Fruit fly (Drosophila melanogaster): ENCODE results near the gene CG9636.
A peak's percentile ranks its signal among the peaks of the same experiment; 100 is the strongest.

The CG9636 gene

DNA sequence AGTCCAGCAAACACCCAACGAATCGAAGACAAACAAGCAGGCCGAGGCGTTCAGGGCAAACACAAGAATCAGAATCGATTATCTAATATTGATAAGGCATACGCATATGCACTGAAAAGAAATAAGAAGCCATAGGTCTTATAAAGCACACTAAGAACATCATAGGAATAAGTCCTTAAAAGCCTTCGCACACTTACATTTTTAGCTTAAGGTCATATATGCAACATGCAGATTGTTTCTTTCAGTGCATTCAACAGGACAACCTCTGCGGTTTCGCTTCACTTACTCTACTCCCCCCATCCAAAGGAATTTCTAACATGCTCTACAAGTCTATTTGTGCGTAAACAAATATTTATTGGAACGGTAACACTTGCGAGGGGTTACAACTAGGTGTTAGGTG is 31.0 kb downstream of the CG9636 start (continued):
- no peak for TF ChIP-seq MBD-R2 (GFP tag; IDR thresholded peaks at IDR 0.05)
- peak; percentile 30 for TF ChIP-seq CG9437 (GFP tag; optimal IDR thresholded peaks at IDR 0.05)
- TF ChIP-seq CG17612 (GFP tag; IDR thresholded peaks at IDR 0.05) = no peak
- TF ChIP-seq Kr (GFP tag; optimal IDR thresholded peaks at IDR 0.05) = peak; percentile 56
- TF ChIP-seq gsb (GFP tag; IDR thresholded peaks at IDR 0.05) = no peak
- no peak for TF ChIP-seq CG15269 (tag; optimal IDR thresholded peaks at IDR 0.05)
- peak; percentile 56 for TF ChIP-seq CG11398 (GFP tag; optimal IDR thresholded peaks at IDR 0.05)
- TF ChIP-seq nmo (GFP tag; optimal IDR thresholded peaks at IDR 0.05) = peak; percentile 74
- TF ChIP-seq MESR4 (GFP tag; optimal IDR thresholded peaks at IDR 0.05) = no peak
- TF ChIP-seq trem (tag; optimal IDR thresholded peaks at IDR 0.05) = peak; percentile 44
- TF ChIP-seq sob (GFP tag; IDR thresholded peaks at IDR 0.05) = peak; percentile 42; the same call in 1 of the 2 replicates
- TF ChIP-seq Trl (optimal IDR thresholded peaks at IDR 0.05) = no peak
- TF ChIP-seq Trl (GFP tag; optimal IDR thresholded peaks at IDR 0.05) = peak; percentile 57
- peak; percentile 67 for TF ChIP-seq Blimp-1 (GFP tag; optimal IDR thresholded peaks at IDR 0.05)
- no peak for TF ChIP-seq CG13296 (GFP tag; optimal IDR thresholded peaks at IDR 0.05)
- TF ChIP-seq jing (GFP tag; optimal IDR thresholded peaks at IDR 0.05) = peak; percentile 54
- peak; percentile 34 for TF ChIP-seq CG17802 (tag; optimal IDR thresholded peaks at IDR 0.05)
- TF ChIP-seq CG7987 (GFP tag; optimal IDR thresholded peaks at IDR 0.05) = no peak
- TF ChIP-seq CG13123 (GFP tag; optimal IDR thresholded peaks at IDR 0.05) = peak; percentile 24
- TF ChIP-seq CG1233 (GFP tag; optimal IDR thresholded peaks at IDR 0.05) = peak; percentile 30
- peak; percentile 81 for TF ChIP-seq CG9727 (GFP tag; optimal IDR thresholded peaks at IDR 0.05)
- peak; percentile 83 for TF ChIP-seq dmrt11E (tag; optimal IDR thresholded peaks at IDR 0.05)
- TF ChIP-seq grau (tag; optimal IDR thresholded peaks at IDR 0.05) = peak; percentile 33
- TF ChIP-seq phol (tag; optimal IDR thresholded peaks at IDR 0.05) = peak; percentile 70
- no peak for TF ChIP-seq fd3F (GFP tag; optimal IDR thresholded peaks at IDR 0.05)
- no peak for TF ChIP-seq bigmax (GFP tag; optimal IDR thresholded peaks at IDR 0.05)
- TF ChIP-seq lov (optimal IDR thresholded peaks at IDR 0.05) = no peak
- TF ChIP-seq lov (GFP tag; IDR thresholded peaks at IDR 0.05) = 0 out of 3 replicates have a peak, but pooled peaks have one; percentile 21
- peak; percentile 51 for TF ChIP-seq D19A (tag; optimal IDR thresholded peaks at IDR 0.05)
- TF ChIP-seq Dip3 (GFP tag; optimal IDR thresholded peaks at IDR 0.05) = no peak
- no peak for TF ChIP-seq inv (GFP tag; IDR thresholded peaks at IDR 0.05; ENCODE audit: partially characterized antibody)
- TF ChIP-seq CG2202 (tag; optimal IDR thresholded peaks at IDR 0.05) = peak; percentile 31
- no peak for TF ChIP-seq pzg (GFP tag; optimal IDR thresholded peaks at IDR 0.05)
- peak; percentile 49 for TF ChIP-seq crol (GFP tag; IDR thresholded peaks at IDR 0.05)
- TF ChIP-seq CG10462 (GFP tag; optimal IDR thresholded peaks at IDR 0.05) = peak; percentile 39
- TF ChIP-seq HHEX (GFP tag; optimal IDR thresholded peaks at IDR 0.05) = peak; percentile 32
- peak; percentile 100 for TF ChIP-seq grn (GFP tag; optimal IDR thresholded peaks at IDR 0.05)
- peak; percentile 72 for TF ChIP-seq zen (tag; optimal IDR thresholded peaks at IDR 0.05)
- TF ChIP-seq Jarid2 (GFP tag; optimal IDR thresholded peaks at IDR 0.05) = peak; percentile 17
- no peak for TF ChIP-seq Dip2 (GFP tag; IDR thresholded peaks at IDR 0.05)
- peak; percentile 62 for TF ChIP-seq Mes4 (GFP tag; optimal IDR thresholded peaks at IDR 0.05)
- TF ChIP-seq CG15601 (tag; optimal IDR thresholded peaks at IDR 0.05) = peak; percentile 66
- TF ChIP-seq vnd (GFP tag; IDR thresholded peaks at IDR 0.05; ENCODE audit: partially characterized antibody) = no peak
- TF ChIP-seq Bdp1 (GFP tag; optimal IDR thresholded peaks at IDR 0.05) = peak; percentile 37
- no peak for TF ChIP-seq CG2129 (GFP tag; IDR thresholded peaks at IDR 0.05; ENCODE audit: partially characterized antibody)
- TF ChIP-seq CG7372 (GFP tag; IDR thresholded peaks at IDR 0.05) = no peak
- peak; percentile 49 for TF ChIP-seq CG1529 (GFP tag; optimal IDR thresholded peaks at IDR 0.05)
- TF ChIP-seq pan (optimal IDR thresholded peaks at IDR 0.05) = no peak
- TF ChIP-seq pan (GFP tag; optimal IDR thresholded peaks at IDR 0.05 in 1 of 2, IDR thresholded peaks at IDR 0.05 in 1 of 2) = peak in 1 of 2 experiments; percentile 67
- TF ChIP-seq nau (GFP tag; optimal IDR thresholded peaks at IDR 0.05) = no peak
- TF ChIP-seq Nf-YB (GFP tag; optimal IDR thresholded peaks at IDR 0.05) = no peak

Measured in whole organism, embryonic.